Fruit fly (Drosophila melanogaster) whole organism, embryonic: ENCODE results near the gene Polr3F.

ENCODE experiments used
- Aef1 ChIP-seq: fragments of 200-800 bp; sonication (Bioruptor generic); IDR thresholded peaks from 3 replicates; pipeline ENCODE4 v1.3.6; 2022; ENCODE audit warnings: missing biosample characterization, missing genetic modification characterization
- Atf6 ChIP-seq: fragments of 200-800 bp; sonication (Bioruptor generic); IDR thresholded peaks from 2 replicates; pipeline ENCODE4 v1.3.6; 2022; ENCODE audit warnings: missing biosample characterization, missing genetic modification characterization
- Bdp1 ChIP-seq: fragments of 200-800 bp; sonication (Bioruptor generic); optimal IDR thresholded peaks from 3 replicates; lab custom pipeline; 2016; ENCODE audit warnings: missing biosample characterization, missing genetic modification characterization
- CG10366 ChIP-seq: fragments of 200-800 bp; sonication (Bioruptor generic); IDR thresholded peaks from 2 replicates; pipeline ENCODE4 v1.3.6; 2022; ENCODE audit warnings: missing biosample characterization, missing genetic modification characterization
- CG12104 ChIP-seq: fragments of 200-800 bp; sonication (Bioruptor generic); optimal IDR thresholded peaks from 3 replicates; lab custom pipeline; 2016; ENCODE audit warnings: missing biosample characterization, missing genetic modification characterization
- CG12659 ChIP-seq: fragments of 200-800 bp; sonication (Bioruptor generic); optimal IDR thresholded peaks from 3 replicates; lab custom pipeline; 2017; ENCODE audit warnings: mild to moderate bottlenecking, missing biosample characterization, missing genetic modification reagents, missing genetic modification characterization
- CG13424 ChIP-seq: fragments of 200-800 bp; sonication (Bioruptor generic); optimal IDR thresholded peaks from 2 replicates; lab custom pipeline; 2019; ENCODE audit warnings: missing biosample characterization, mild to moderate bottlenecking, missing genetic modification characterization, moderate library complexity
- CG14667 ChIP-seq: fragments of 200-800 bp; sonication (Bioruptor generic); IDR thresholded peaks from 2 replicates; pipeline ENCODE4 v1.3.6; 2022; ENCODE audit warnings: missing biosample characterization, missing genetic modification characterization
- CG16863 ChIP-seq: fragments of 200-800 bp; sonication (Bioruptor generic); optimal IDR thresholded peaks from 3 replicates; lab custom pipeline; 2016; ENCODE audit warnings: missing biosample characterization, missing genetic modification characterization
- CG17612 ChIP-seq: fragments of 200-800 bp; sonication (Bioruptor generic); IDR thresholded peaks from 2 replicates; pipeline ENCODE4 v1.3.6; 2022; ENCODE audit warnings: missing biosample characterization, missing genetic modification characterization
- CG18599 ChIP-seq: fragments of 200-800 bp; sonication (Bioruptor generic); optimal IDR thresholded peaks from 3 replicates; lab custom pipeline; 2017; ENCODE audit warnings: missing biosample characterization, missing genetic modification characterization, mild to moderate bottlenecking, moderate library complexity, missing genetic modification reagents
- CG30403 ChIP-seq: fragments of 200-800 bp; sonication (Bioruptor generic); optimal IDR thresholded peaks from 3 replicates; lab custom pipeline; 2016; ENCODE audit warnings: missing biosample characterization, missing genetic modification characterization
- CG32767 ChIP-seq: fragments of 200-800 bp; sonication (Bioruptor generic); IDR thresholded peaks from 2 replicates; pipeline ENCODE4 v1.3.6; 2022; ENCODE audit warnings: missing biosample characterization, missing genetic modification characterization
- CG3281 ChIP-seq: fragments of 200-800 bp; sonication (Bioruptor generic); optimal IDR thresholded peaks from 3 replicates; lab custom pipeline; 2017; ENCODE audit warnings: missing biosample characterization, mild to moderate bottlenecking, missing genetic modification characterization
- CG3847 ChIP-seq: fragments of 200-800 bp; sonication (Bioruptor generic); IDR thresholded peaks from 2 replicates; pipeline ENCODE4 v1.3.6; 2022; ENCODE audit warnings: missing biosample characterization, missing genetic modification characterization
- CG5953 ChIP-seq: fragments of 200-800 bp; sonication (Bioruptor generic); IDR thresholded peaks from 2 replicates; pipeline ENCODE4 v1.3.6; 2022; ENCODE audit warnings: missing biosample characterization, missing genetic modification characterization
- CG6654 ChIP-seq: fragments of 200-800 bp; sonication (Bioruptor generic); optimal IDR thresholded peaks from 2 replicates; lab custom pipeline; 2017; ENCODE audit warnings: missing biosample characterization, mild to moderate bottlenecking, missing genetic modification characterization
- CG7786 ChIP-seq: fragments of 200-800 bp; sonication (Bioruptor generic); optimal IDR thresholded peaks from 2 replicates; lab custom pipeline; 2016; ENCODE audit warnings: missing biosample characterization, missing genetic modification characterization
- CG7928 ChIP-seq: fragments of 200-800 bp; sonication (Bioruptor generic); optimal IDR thresholded peaks from 2 replicates; lab custom pipeline; 2017; ENCODE audit warnings: missing biosample characterization, mild to moderate bottlenecking, missing genetic modification characterization
- CG8089 ChIP-seq: fragments of 200-800 bp; sonication (Bioruptor generic); optimal IDR thresholded peaks from 3 replicates; lab custom pipeline; 2016; ENCODE audit warnings: missing biosample characterization, missing genetic modification characterization
- CG8765 ChIP-seq: fragments of 200-800 bp; sonication (Bioruptor generic); IDR thresholded peaks from 2 replicates; pipeline ENCODE4 v1.3.6; 2022; ENCODE audit warnings: missing biosample characterization, missing genetic modification characterization
- Camta ChIP-seq: fragments of 200-800 bp; sonication (Bioruptor generic); optimal IDR thresholded peaks from 2 replicates; lab custom pipeline; 2016; ENCODE audit warnings: missing biosample characterization, missing genetic modification characterization
- D19A ChIP-seq: fragments of 200-800 bp; optimal IDR thresholded peaks from 3 replicates; lab custom pipeline; 2019; ENCODE audit warnings: missing biosample characterization, mild to moderate bottlenecking, missing genetic modification characterization, moderate library complexity
- Dek ChIP-seq: fragments of 200-800 bp; sonication (Bioruptor generic); optimal IDR thresholded peaks from 3 replicates; lab custom pipeline; 2019; ENCODE audit warnings: missing biosample characterization, mild to moderate bottlenecking, missing genetic modification characterization, moderate library complexity
- Doc3 ChIP-seq: fragments of 200-800 bp; sonication (Bioruptor generic); IDR thresholded peaks from 3 replicates; pipeline ENCODE4 v1.3.6; 2022; ENCODE audit warnings: missing biosample characterization, missing genetic modification characterization; ENCODE audit not compliant: partially characterized antibody
- Gsc ChIP-seq: fragments of 200-800 bp; sonication (Bioruptor generic); IDR thresholded peaks from 2 replicates; pipeline ENCODE4 v1.3.6; 2022; ENCODE audit warnings: missing biosample characterization, missing genetic modification characterization
- HLH4C ChIP-seq: fragments of 200-800 bp; sonication (Bioruptor generic); IDR thresholded peaks from 3 replicates; pipeline ENCODE4 v1.3.6; 2022; ENCODE audit warnings: missing biosample characterization, missing genetic modification characterization; ENCODE audit not compliant: partially characterized antibody
- Hand ChIP-seq: fragments of 200-800 bp; sonication (Bioruptor generic); optimal IDR thresholded peaks from 2 replicates; lab custom pipeline; 2017; ENCODE audit warnings: mild to moderate bottlenecking, missing biosample characterization, missing genetic modification reagents, missing genetic modification characterization
- HmgZ ChIP-seq: fragments of 200-800 bp; sonication (Bioruptor generic); optimal IDR thresholded peaks from 2 replicates; lab custom pipeline; 2018; ENCODE audit warnings: missing biosample characterization, mild to moderate bottlenecking, missing genetic modification characterization
- MESR4 ChIP-seq: fragments of 200-800 bp; sonication (Bioruptor generic); optimal IDR thresholded peaks from 2 replicates; lab custom pipeline; 2018; ENCODE audit warnings: missing biosample characterization, mild to moderate bottlenecking, missing genetic modification characterization, moderate library complexity
- Taf1 ChIP-seq: fragments of 200-800 bp; sonication (Bioruptor generic); IDR thresholded peaks from 2 replicates; pipeline ENCODE4 v1.3.6; 2022; ENCODE audit warnings: missing biosample characterization, missing genetic modification characterization
- Trl ChIP-seq, 3 experiments: fragments of >200 bp in 2 of 3; fragments of 200-800 bp in 1 of 3; sonication (Bioruptor generic) in 1 of 3; optimal IDR thresholded peaks; 2 replicates in 1 of 3; 3 replicates in 2 of 3; lab custom pipeline; 2016 to 2017; ENCODE audit warnings: missing biosample characterization in 1 of 3, missing genetic modification characterization in 1 of 3
- abd-A ChIP-seq: fragments of 200-800 bp; sonication (Bioruptor generic); optimal IDR thresholded peaks from 3 replicates; lab custom pipeline; 2019; ENCODE audit warnings: missing biosample characterization, mild to moderate bottlenecking, missing genetic modification characterization, moderate library complexity
- amos ChIP-seq: fragments of 200-800 bp; sonication (Bioruptor generic); IDR thresholded peaks from 2 replicates; pipeline ENCODE4 v1.3.6; 2022; ENCODE audit warnings: missing biosample characterization, missing genetic modification characterization; ENCODE audit not compliant: partially characterized antibody
- chinmo ChIP-seq: fragments of 200-800 bp; sonication (Bioruptor generic); IDR thresholded peaks from 4 replicates; pipeline ENCODE4 v1.3.6; 2022; ENCODE audit warnings: missing biosample characterization, missing genetic modification characterization; ENCODE audit not compliant: partially characterized antibody
- chn ChIP-seq: fragments of 200-800 bp; sonication (Bioruptor generic); optimal IDR thresholded peaks from 2 replicates; lab custom pipeline; 2016; ENCODE audit warnings: missing biosample characterization, missing genetic modification characterization
- crc ChIP-seq: fragments of 200-800 bp; sonication (Bioruptor generic); optimal IDR thresholded peaks from 2 replicates; lab custom pipeline; 2016; ENCODE audit warnings: missing biosample characterization, missing genetic modification characterization
- dmrt11E ChIP-seq: fragments of 200-800 bp; sonication (Bioruptor generic); optimal IDR thresholded peaks from 3 replicates; lab custom pipeline; 2018; ENCODE audit warnings: missing biosample characterization, mild to moderate bottlenecking, missing genetic modification characterization, moderate library complexity
- gsb-n ChIP-seq: fragments of 200-800 bp; sonication (Bioruptor generic); optimal IDR thresholded peaks from 3 replicates; lab custom pipeline; 2018; ENCODE audit warnings: missing biosample characterization, mild to moderate bottlenecking, missing genetic modification characterization
- lilli ChIP-seq: fragments of 200-800 bp; sonication (Bioruptor generic); optimal IDR thresholded peaks from 3 replicates; lab custom pipeline; 2016; ENCODE audit warnings: missing biosample characterization, missing genetic modification characterization
- lola ChIP-seq, 3 experiments: fragments of >200 bp in 2 of 3; fragments of 200-800 bp in 1 of 3; sonication (Bioruptor generic) in 1 of 3; optimal IDR thresholded peaks; 2 replicates each; lab custom pipeline; 2017 to 2019; ENCODE audit warnings: missing biosample characterization in 3 of 3, missing genetic modification characterization in 3 of 3, mild to moderate bottlenecking in 1 of 3, moderate library complexity in 1 of 3
- mirr ChIP-seq: fragments of 200-800 bp; sonication (Bioruptor generic); optimal IDR thresholded peaks from 3 replicates; lab custom pipeline; 2018; ENCODE audit warnings: missing biosample characterization, mild to moderate bottlenecking, missing genetic modification characterization
- schlank ChIP-seq: fragments of 200-800 bp; sonication (Bioruptor generic); optimal IDR thresholded peaks from 2 replicates; lab custom pipeline; 2018; ENCODE audit warnings: missing biosample characterization, mild to moderate bottlenecking, missing genetic modification characterization
- seq ChIP-seq: fragments of 200-800 bp; sonication (Bioruptor generic); IDR thresholded peaks from 2 replicates; pipeline ENCODE4 v1.3.6; 2022; ENCODE audit warnings: missing biosample characterization, missing genetic modification characterization
- stc ChIP-seq: fragments of 200-800 bp; sonication (Bioruptor generic); IDR thresholded peaks from 2 replicates; pipeline ENCODE4 v1.3.6; 2022; ENCODE audit warnings: missing biosample characterization, missing genetic modification characterization
- tgo ChIP-seq: fragments of 200-800 bp; sonication (Bioruptor generic); IDR thresholded peaks from 3 replicates; pipeline ENCODE4 v1.3.6; 2022; ENCODE audit warnings: missing biosample characterization, missing genetic modification characterization
- ttk ChIP-seq: fragments of 200-800 bp; sonication (Bioruptor generic); IDR thresholded peaks from 2 replicates; pipeline ENCODE4 v2.1.2; 2022; ENCODE audit warnings: missing biosample characterization, missing genetic modification characterization
- wdn ChIP-seq: fragments of 200-800 bp; sonication (Bioruptor generic); IDR thresholded peaks from 2 replicates; pipeline ENCODE4 v1.3.6; 2022; ENCODE audit warnings: missing biosample characterization, missing genetic modification characterization

The Polr3F gene

DNA sequence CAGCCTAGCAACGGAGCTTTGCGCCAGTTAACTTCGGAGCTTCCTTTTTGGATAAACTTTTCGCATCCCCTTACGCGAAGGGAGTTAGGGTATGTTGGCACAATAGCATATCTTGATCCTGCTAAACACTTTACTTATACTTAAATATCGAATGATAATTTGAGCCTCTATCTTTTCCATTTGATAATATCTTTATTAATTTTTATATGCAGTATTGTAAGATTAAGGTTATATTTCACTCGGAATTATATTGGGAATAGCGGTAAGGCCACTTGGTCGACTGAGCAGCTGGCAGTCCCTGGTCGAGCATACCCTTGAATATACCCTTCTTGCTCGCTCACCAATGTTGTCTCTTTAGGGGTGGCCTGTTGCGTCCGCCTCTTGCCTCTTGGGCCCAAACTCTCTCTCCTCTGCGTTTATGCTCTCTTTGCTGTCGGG is 1.6 kb upstream of the Polr3F start (continued):
- peak; percentile 48 for TF ChIP-seq stc (GFP tag; lab: Robert Waterston, UW)
- peak; percentile 72 for TF ChIP-seq tgo (GFP tag; lab: Robert Waterston, UW)
- TF ChIP-seq Camta, result peak; percentile 61
- TF ChIP-seq CG5953 (GFP tag; lab: Robert Waterston, UW), result 0 out of 2 replicates have a peak, but pooled peaks have one; percentile 46
- TF ChIP-seq mirr (GFP tag; lab: Kevin White, UChicago), result no peak
- peak; percentile 69 for TF ChIP-seq CG3281 (GFP tag; lab: Kevin White, UChicago)
- no peak for TF ChIP-seq Doc3 (GFP tag; lab: Robert Waterston, UW)
- peak; percentile 23 for TF ChIP-seq schlank (tag; lab: Kevin White, UChicago)
- peak; percentile 79 for TF ChIP-seq CG3847 (GFP tag; lab: Robert Waterston, UW)
- peak; percentile 72 for TF ChIP-seq wdn (GFP tag; lab: Robert Waterston, UW)
- peak; percentile 46 for TF ChIP-seq crc
- peak; percentile 84 for TF ChIP-seq seq
- peak; percentile 40 for TF ChIP-seq CG12104 (GFP tag; lab: Kevin White, UChicago)
- peak; percentile 55 for TF ChIP-seq ttk (GFP tag; lab: Robert Waterston, UW)
- TF ChIP-seq CG13424 (tag; lab: Kevin White, UChicago), result peak; percentile 65
- TF ChIP-seq HmgZ (tag; lab: Kevin White, UChicago), result peak; percentile 37
- TF ChIP-seq CG32767 (GFP tag; lab: Robert Waterston, UW), result peak; percentile 60
- TF ChIP-seq Taf1 (GFP tag; lab: Robert Waterston, UW), result peak; percentile 60
- peak; percentile 84 for TF ChIP-seq Aef1 (GFP tag; lab: Robert Waterston, UW)
- peak; percentile 13 for TF ChIP-seq dmrt11E
- peak; percentile 66 for TF ChIP-seq lilli (GFP tag; lab: Kevin White, UChicago)

DNA sequence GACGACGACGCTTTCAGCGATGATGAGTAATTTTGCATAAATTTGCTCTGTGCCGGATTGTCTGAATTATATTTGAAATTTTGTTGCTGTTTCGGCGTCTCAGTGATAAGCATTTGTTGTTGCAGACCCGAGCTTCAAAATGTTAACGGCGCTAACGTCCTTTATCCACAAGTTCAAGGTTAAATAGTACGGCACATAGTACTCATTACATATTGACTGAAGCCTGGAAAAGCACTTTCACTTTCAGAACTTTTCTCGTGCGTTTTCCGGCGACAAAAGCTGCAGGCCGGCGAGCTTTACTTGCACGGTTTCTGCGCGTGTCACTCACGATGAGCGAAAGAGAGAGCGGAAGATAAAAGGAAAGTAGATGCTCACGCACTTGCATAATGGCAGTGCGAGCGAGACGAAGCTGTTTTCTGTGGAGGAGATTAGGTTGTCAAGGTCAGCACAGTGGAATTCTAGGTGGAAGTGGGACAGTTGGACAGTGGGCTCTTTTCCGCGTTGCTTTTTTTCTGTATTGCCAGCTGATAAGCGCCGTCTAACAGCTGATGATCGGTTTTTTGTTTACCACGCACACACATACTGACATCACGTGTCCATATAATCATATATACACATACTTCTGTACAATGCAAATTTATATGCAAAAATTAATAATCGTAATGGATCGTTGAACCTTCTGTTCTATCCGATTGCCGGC is 1.1 kb upstream of the Polr3F start:
- TF ChIP-seq Trl (optimal IDR thresholded peaks at IDR 0.05; lab: Kevin White, UChicago) (peak in 1 of 2 experiments; percentile 7), Trl (GFP tag; optimal IDR thresholded peaks at IDR 0.05; lab: Kevin White, UChicago) (no peak), chn (GFP tag; lab: Kevin White, UChicago) (no peak), Atf6 (GFP tag; lab: Robert Waterston, UW) (no peak), CG7786 (GFP tag; lab: Kevin White, UChicago) (no peak), CG7928 (no peak), CG12659 (GFP tag; lab: Kevin White, UChicago) (no peak), CG16863 (GFP tag; lab: Kevin White, UChicago) (no peak), lola (GFP tag; optimal IDR thresholded peaks at IDR 0.05; lab: Kevin White, UChicago) (peak in 1 of 3 experiments; percentile 27), CG18599 (GFP tag; lab: Kevin White, UChicago) (no peak), CG8089 (GFP tag; lab: Kevin White, UChicago) (no peak), CG6654 (GFP tag; lab: Kevin White, UChicago) (peak; percentile 2), abd-A (tag; lab: Kevin White, UChicago) (peak; percentile 38), CG8765 (GFP tag; lab: Robert Waterston, UW) (no peak), CG17612 (no peak), CG14667 (no peak), CG10366 (no peak), Doc3 (GFP tag; lab: Robert Waterston, UW) (peak; percentile 40; the same call in 1 of the 3 replicates), gsb-n (tag; lab: Kevin White, UChicago) (no peak), Bdp1 (GFP tag; lab: Kevin White, UChicago) (no peak), Gsc (GFP tag; lab: Robert Waterston, UW) (no peak), chinmo (GFP tag; lab: Robert Waterston, UW) (0 out of 4 replicates have a peak, but pooled peaks have one; percentile 42), Dek (no peak), D19A (no peak), HLH4C (GFP tag; lab: Robert Waterston, UW) (peak; percentile 37; the same call in 2 of the 3 replicates), MESR4 (no peak), Hand (GFP tag; lab: Kevin White, UChicago) (no peak), amos (peak; percentile 38; the same call in 1 of the 2 replicates), CG30403 (GFP tag; lab: Kevin White, UChicago) (no peak)
